Worm (Caenorhabditis elegans): ENCODE results near the gene ugt-3.

ce11 chrV:12754839-12755238 is 45.2 kb downstream of the ugt-3 start, which contains the start of gene gpa-13:
- no peak for TF ChIP-seq K09A11.1 (tag; optimal IDR thresholded peaks at IDR 0.05; ENCODE audit: insufficient read depth)
- no peak for TF ChIP-seq pax-1 (tag; optimal IDR thresholded peaks at IDR 0.05)
- no peak for TF ChIP-seq ceh-9 (tag; optimal IDR thresholded peaks at IDR 0.05)
